Worm (Caenorhabditis elegans) whole organism, L3 larva: ENCODE results near the gene F54F2.14.

ENCODE experiments used
- ZK546.5 ChIP-seq: sonication (generic microtip); optimal IDR thresholded peaks from 2 replicates; lab custom pipeline; 2017; ENCODE audit warnings: missing biosample characterization, missing genetic modification characterization
- aly-2 ChIP-seq: fragments of 150-350 bp; optimal IDR thresholded peaks from 2 replicates; lab custom pipeline; 2014; ENCODE audit warnings: missing biosample characterization, missing genetic modification characterization
- ceh-28 ChIP-seq: fragments of 150-350 bp; optimal IDR thresholded peaks from 2 replicates; lab custom pipeline; 2014; ENCODE audit warnings: missing biosample characterization, missing genetic modification reagents, missing genetic modification characterization
- ceh-82 ChIP-seq: fragments of 150-350 bp; optimal IDR thresholded peaks from 2 replicates; lab custom pipeline; 2014; ENCODE audit warnings: missing biosample characterization, missing genetic modification characterization
- ceh-9 ChIP-seq: sonication (generic microtip); optimal IDR thresholded peaks from 2 replicates; lab custom pipeline; 2018; ENCODE audit warnings: missing biosample characterization, missing genetic modification characterization
- daf-12 ChIP-seq: fragments of 150-350 bp; optimal IDR thresholded peaks from 2 replicates; lab custom pipeline; 2014; ENCODE audit warnings: missing biosample characterization, missing genetic modification reagents, missing genetic modification characterization
- egl-27 ChIP-seq: sonication (generic microtip); optimal IDR thresholded peaks from 4 replicates; lab custom pipeline; 2017; ENCODE audit warnings: missing biosample characterization, missing genetic modification reagents, missing genetic modification characterization
- egl-5 ChIP-seq: fragments of 150-350 bp; optimal IDR thresholded peaks from 2 replicates; lab custom pipeline; 2017; ENCODE audit warnings: missing biosample characterization, missing genetic modification reagents, missing genetic modification characterization, inconsistent platforms
- elt-1 ChIP-seq: fragments of 150-350 bp; optimal IDR thresholded peaks from 2 replicates; lab custom pipeline; 2014; ENCODE audit warnings: missing biosample characterization, missing genetic modification characterization
- elt-2 ChIP-seq: sonication (generic microtip); optimal IDR thresholded peaks from 2 replicates; lab custom pipeline; 2016; ENCODE audit warnings: missing genetic modification reagents, mild to moderate bottlenecking, missing genetic modification characterization, missing compliant biosample characterization
- elt-3 ChIP-seq, 3 experiments: fragments of 150-350 bp in 1 of 3; sonication (generic microtip) in 2 of 3; optimal IDR thresholded peaks; 2 replicates in 2 of 3; 4 replicates in 1 of 3; lab custom pipeline; 2014 to 2017; ENCODE audit warnings: missing biosample characterization in 3 of 3, missing genetic modification characterization in 3 of 3
- fkh-10 ChIP-seq: sonication (generic microtip); optimal IDR thresholded peaks from 2 replicates; lab custom pipeline; 2017; ENCODE audit warnings: missing biosample characterization, missing genetic modification reagents, missing genetic modification characterization
- fkh-2 ChIP-seq: fragments of 150-350 bp; optimal IDR thresholded peaks from 2 replicates; lab custom pipeline; 2014; ENCODE audit warnings: missing biosample characterization, missing genetic modification reagents, missing genetic modification characterization
- fos-1 ChIP-seq: fragments of 150-350 bp; optimal IDR thresholded peaks from 2 replicates; lab custom pipeline; 2014; ENCODE audit warnings: missing biosample characterization, missing genetic modification characterization
- jun-1 ChIP-seq: fragments of 150-350 bp; optimal IDR thresholded peaks from 2 replicates; lab custom pipeline; 2014; ENCODE audit warnings: missing biosample characterization, missing genetic modification reagents, missing genetic modification characterization
- lin-15B ChIP-seq: fragments of 150-350 bp; optimal IDR thresholded peaks from 2 replicates; lab custom pipeline; 2014; ENCODE audit warnings: missing biosample characterization, missing genetic modification characterization
- lin-39 ChIP-seq: fragments of 150-350 bp; optimal IDR thresholded peaks from 2 replicates; lab custom pipeline; 2018; ENCODE audit warnings: missing biosample characterization, missing genetic modification reagents, missing genetic modification characterization
- mdl-1 ChIP-seq: fragments of 150-350 bp; optimal IDR thresholded peaks from 2 replicates; lab custom pipeline; 2014; ENCODE audit warnings: missing biosample characterization, missing genetic modification characterization
- mml-1 ChIP-seq: fragments of 150-350 bp; sonication (generic microtip); optimal IDR thresholded peaks from 3 replicates; lab custom pipeline; 2014; ENCODE audit warnings: missing biosample characterization, missing genetic modification characterization
- nhr-11 ChIP-seq: fragments of 150-350 bp; optimal IDR thresholded peaks from 2 replicates; lab custom pipeline; 2014; ENCODE audit warnings: missing biosample characterization, missing genetic modification characterization
- nhr-12 ChIP-seq: fragments of 150-350 bp; optimal IDR thresholded peaks from 2 replicates; lab custom pipeline; 2014; ENCODE audit warnings: missing biosample characterization, missing genetic modification characterization
- nhr-23 ChIP-seq: fragments of 150-350 bp; optimal IDR thresholded peaks from 2 replicates; lab custom pipeline; 2014; ENCODE audit warnings: missing biosample characterization, missing genetic modification reagents, missing genetic modification characterization
- nhr-237 ChIP-seq: fragments of 150-350 bp; optimal IDR thresholded peaks from 2 replicates; lab custom pipeline; 2014; ENCODE audit warnings: missing biosample characterization, missing genetic modification characterization
- nhr-25 ChIP-seq: sonication (generic microtip); optimal IDR thresholded peaks from 2 replicates; lab custom pipeline; 2017; ENCODE audit warnings: missing biosample characterization, missing genetic modification characterization
- nhr-43 ChIP-seq: sonication (generic microtip); optimal IDR thresholded peaks from 2 replicates; lab custom pipeline; 2016; ENCODE audit warnings: mild to moderate bottlenecking, missing genetic modification characterization, missing compliant biosample characterization; ENCODE audit not compliant: poor library complexity, severe bottlenecking
- nhr-67 ChIP-seq: fragments of 150-350 bp; optimal IDR thresholded peaks from 2 replicates; lab custom pipeline; 2014; ENCODE audit warnings: missing biosample characterization, missing genetic modification characterization
- nhr-76 ChIP-seq: fragments of 150-350 bp; sonication (generic microtip); optimal IDR thresholded peaks from 5 replicates; lab custom pipeline; 2014; ENCODE audit warnings: missing biosample characterization, missing genetic modification characterization
- pha-4 ChIP-seq: fragments of 150-350 bp; optimal IDR thresholded peaks from 2 replicates; lab custom pipeline; 2014; ENCODE audit warnings: missing biosample characterization, missing genetic modification reagents, missing genetic modification characterization
- pqm-1 ChIP-seq: fragments of 150-350 bp; optimal IDR thresholded peaks from 2 replicates; lab custom pipeline; 2017; ENCODE audit warnings: missing biosample characterization, missing genetic modification characterization, inconsistent platforms
- skn-1 ChIP-seq: fragments of 150-350 bp; optimal IDR thresholded peaks from 2 replicates; lab custom pipeline; 2014; ENCODE audit warnings: missing biosample characterization, missing genetic modification characterization
- tbx-2 ChIP-seq: sonication (generic microtip); optimal IDR thresholded peaks from 2 replicates; lab custom pipeline; 2016; ENCODE audit warnings: mild to moderate bottlenecking, missing genetic modification characterization, missing compliant biosample characterization
- unc-39 ChIP-seq: sonication (generic microtip); optimal IDR thresholded peaks from 4 replicates; lab custom pipeline; 2017; ENCODE audit warnings: missing biosample characterization, missing genetic modification characterization
- unc-62 ChIP-seq: fragments of 150-350 bp; sonication (generic microtip); optimal IDR thresholded peaks from 4 replicates; lab custom pipeline; 2014; ENCODE audit warnings: missing biosample characterization, missing genetic modification reagents, missing genetic modification characterization
- zag-1 ChIP-seq: fragments of 150-350 bp; optimal IDR thresholded peaks from 2 replicates; lab custom pipeline; 2014; ENCODE audit warnings: missing biosample characterization, missing genetic modification characterization
- ztf-11 ChIP-seq: fragments of 150-350 bp; optimal IDR thresholded peaks from 2 replicates; lab custom pipeline; 2014; ENCODE audit warnings: missing biosample characterization, missing genetic modification characterization
- ztf-4 ChIP-seq: fragments of 150-350 bp; optimal IDR thresholded peaks from 2 replicates; lab custom pipeline; 2014; ENCODE audit warnings: missing biosample characterization, missing genetic modification characterization

F54F2.14 gene

DNA sequence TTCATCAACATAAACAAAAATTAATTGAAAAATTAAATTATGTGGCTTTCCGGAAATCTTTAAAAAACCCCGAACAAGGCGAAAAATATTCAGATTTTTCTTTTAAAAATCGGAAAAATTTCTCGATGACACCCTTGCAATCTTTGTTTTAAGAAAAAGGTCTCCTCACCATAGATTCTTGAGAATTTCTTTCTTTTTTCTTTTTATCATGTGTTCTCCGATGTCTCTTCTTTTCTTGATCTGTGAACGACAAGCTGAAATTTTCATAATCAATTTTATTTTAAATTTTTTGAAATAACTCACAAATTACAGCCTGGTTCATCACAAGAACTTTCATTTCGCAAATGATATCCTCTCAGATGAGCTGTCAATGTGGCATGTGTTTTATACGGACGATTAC, at the start of gene F54F2.14, which contains the start of gene zfp-1:
Gene F54F2.14, plus strand, starts transcription at position 312 of the 400 bp plus-strand sequence.
Gene zfp-1, plus strand, starts transcription at position 301 of the 400 bp plus-strand sequence.
- TF ChIP-seq fkh-2 (tag; lab: Kevin White, UChicago) = no peak
- no peak for TF ChIP-seq daf-12 (tag; lab: Kevin White, UChicago)
- TF ChIP-seq nhr-23 (tag; lab: Kevin White, UChicago) = no peak
- TF ChIP-seq nhr-11 (tag; lab: Kevin White, UChicago) = no peak
- TF ChIP-seq egl-27 (tag; lab: Kevin White, UChicago) = no peak
- no peak for TF ChIP-seq elt-3 (tag; optimal IDR thresholded peaks at IDR 0.05; lab: Kevin White, UChicago)
- TF ChIP-seq ztf-11 (tag; lab: Kevin White, UChicago) = no peak
- no peak for TF ChIP-seq jun-1
- TF ChIP-seq pqm-1 (tag; lab: Kevin White, UChicago) = no peak
- no peak for TF ChIP-seq lin-15B (tag; lab: Kevin White, UChicago)
- TF ChIP-seq tbx-2 (tag; lab: Kevin White, UChicago) = no peak
- no peak for TF ChIP-seq egl-5 (tag; lab: Kevin White, UChicago)

DNA sequence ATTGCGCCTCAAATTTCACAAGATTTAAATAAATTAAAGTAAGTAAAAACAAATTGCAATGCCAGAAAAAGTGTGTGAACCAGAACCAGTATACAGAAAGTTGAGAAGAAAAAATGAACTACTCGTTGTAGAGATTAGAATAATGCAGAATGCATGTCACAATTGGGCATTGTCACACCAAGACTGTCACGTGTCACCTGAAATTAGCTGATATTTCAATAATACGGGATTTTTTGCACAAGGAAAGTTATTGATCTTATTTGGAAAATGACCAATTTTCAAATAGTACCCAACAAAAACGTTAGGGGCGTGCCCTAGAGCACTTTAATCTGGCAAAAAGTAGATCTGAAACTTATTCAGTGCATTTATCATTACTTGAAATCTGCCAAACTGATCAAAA, 49.4 kb upstream of the F54F2.14 start:
- TF ChIP-seq daf-12 (tag; lab: Kevin White, UChicago) = no peak
- TF ChIP-seq egl-5 (tag; lab: Kevin White, UChicago) = no peak
- TF ChIP-seq ceh-9 (tag; lab: Kevin White, UChicago) = no peak
- no peak for TF ChIP-seq pha-4 (tag; lab: Kevin White, UChicago)
- no peak for TF ChIP-seq lin-39
- TF ChIP-seq unc-39 (tag; lab: Kevin White, UChicago) = no peak

DNA sequence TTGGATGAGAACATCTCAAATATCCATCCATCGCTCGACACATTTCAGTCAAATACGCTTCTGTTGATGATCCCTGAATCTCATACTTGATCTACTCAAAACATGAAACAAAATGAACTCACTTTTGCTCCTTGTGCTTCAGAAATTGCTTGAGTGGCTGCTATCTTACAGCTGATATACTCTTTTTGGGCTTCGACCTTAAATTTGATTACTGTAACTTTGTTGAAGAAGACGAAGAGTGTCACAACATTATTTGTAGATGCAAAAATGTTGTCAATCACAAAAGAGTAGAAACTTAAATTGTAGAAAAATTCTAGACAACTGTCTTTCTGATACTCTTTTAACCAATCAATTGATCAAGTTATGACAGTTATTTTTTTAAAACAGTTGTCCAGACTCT, 48.8 kb upstream of the F54F2.14 start:
- TF ChIP-seq lin-39 (no peak), ceh-28 (tag; lab: Kevin White, UChicago) (no peak), fkh-10 (GFP tag; lab: Kevin White, UChicago) (no peak), nhr-67 (no peak), elt-1 (no peak), nhr-25 (tag; lab: Kevin White, UChicago) (no peak), mml-1 (no peak), ztf-4 (tag; lab: Kevin White, UChicago) (no peak), fos-1 (tag; lab: Kevin White, UChicago) (no peak), ZK546.5 (tag; lab: Kevin White, UChicago) (no peak), elt-2 (no peak), egl-27 (tag; lab: Kevin White, UChicago) (no peak), nhr-43 (tag; lab: Kevin White, UChicago) (no peak), skn-1 (tag; lab: Kevin White, UChicago) (no peak)

ce11 chrIII:8743796-8744404, 47.4 kb upstream of the F54F2.14 start, which contains the start of gene ZK370.6:
Gene ZK370.6, minus strand, starts transcription at chrIII:8743846.
- TF ChIP-seq mdl-1 (no peak), egl-5 (tag; lab: Kevin White, UChicago) (no peak), ceh-82 (no peak), ztf-11 (tag; lab: Kevin White, UChicago) (no peak), aly-2 (tag; lab: Kevin White, UChicago) (no peak), unc-62 (no peak), nhr-23 (tag; lab: Kevin White, UChicago) (no peak), nhr-237 (tag; lab: Kevin White, UChicago) (no peak), skn-1 (tag; lab: Kevin White, UChicago) (no peak), nhr-12 (tag; lab: Kevin White, UChicago) (no peak), fos-1 (tag; lab: Kevin White, UChicago) (no peak), fkh-10 (GFP tag; lab: Kevin White, UChicago) (no peak), nhr-76 (no peak), zag-1 (tag; lab: Kevin White, UChicago) (no peak)
